Worm (Caenorhabditis elegans) whole organism, late embryonic: Measurements from ENCODE around the gene pqn-48.

ENCODE experiments used
- C08G9.2 ChIP-seq: sonication (generic microtip); optimal IDR thresholded peaks from 2 replicates; lab custom pipeline; 2016; ENCODE audit warnings: mild to moderate bottlenecking, missing genetic modification characterization, moderate library complexity, missing compliant biosample characterization
- F13H6.1 ChIP-seq: sonication (generic microtip); optimal IDR thresholded peaks from 2 replicates; lab custom pipeline; 2016; ENCODE audit warnings: missing genetic modification characterization, missing compliant biosample characterization
- ama-1 ChIP-seq: fragments of 150-350 bp; optimal IDR thresholded peaks from 2 replicates; lab custom pipeline; 2014
- ceh-2 ChIP-seq: sonication (generic microtip); optimal IDR thresholded peaks from 2 replicates; lab custom pipeline; 2016; ENCODE audit warnings: missing genotype, missing genetic modification characterization, missing compliant biosample characterization
- ceh-34 ChIP-seq: sonication (generic microtip); optimal IDR thresholded peaks from 2 replicates; lab custom pipeline; 2016; ENCODE audit warnings: mild to moderate bottlenecking, missing genetic modification characterization, missing compliant biosample characterization
- dmd-4 ChIP-seq: sonication (generic microtip); optimal IDR thresholded peaks from 2 replicates; lab custom pipeline; 2016; ENCODE audit warnings: borderline replicate concordance, missing genetic modification characterization, missing compliant biosample characterization
- elt-2 ChIP-seq: sonication (generic microtip); optimal IDR thresholded peaks from 2 replicates; lab custom pipeline; 2016; ENCODE audit warnings: missing genetic modification reagents, missing genetic modification characterization, missing compliant biosample characterization
- fkh-10 ChIP-seq: fragments of 150-350 bp; optimal IDR thresholded peaks from 2 replicates; lab custom pipeline; 2014; ENCODE audit warnings: missing biosample characterization, missing genetic modification reagents, missing genetic modification characterization
- lim-6 ChIP-seq: sonication (generic microtip); optimal IDR thresholded peaks from 2 replicates; lab custom pipeline; 2016; ENCODE audit warnings: missing genetic modification characterization, missing compliant biosample characterization
- nhr-232 ChIP-seq: sonication (generic microtip); optimal IDR thresholded peaks from 2 replicates; lab custom pipeline; 2016; ENCODE audit warnings: missing genetic modification characterization, missing compliant biosample characterization
- npax-4 ChIP-seq: sonication (generic microtip); optimal IDR thresholded peaks from 2 replicates; lab custom pipeline; 2016; ENCODE audit warnings: missing genetic modification characterization, missing compliant biosample characterization
- pha-4 ChIP-seq: fragments of 150-350 bp; optimal IDR thresholded peaks from 2 replicates; lab custom pipeline; 2018; ENCODE audit warnings: missing biosample characterization, missing genetic modification reagents, missing genetic modification characterization
- tbx-2 ChIP-seq: sonication (generic microtip); optimal IDR thresholded peaks from 2 replicates; lab custom pipeline; 2016; ENCODE audit warnings: missing genetic modification characterization, missing compliant biosample characterization
- unc-86 ChIP-seq: sonication (generic microtip); optimal IDR thresholded peaks from 2 replicates; lab custom pipeline; 2016; ENCODE audit warnings: missing genetic modification characterization, missing compliant biosample characterization

DNA sequence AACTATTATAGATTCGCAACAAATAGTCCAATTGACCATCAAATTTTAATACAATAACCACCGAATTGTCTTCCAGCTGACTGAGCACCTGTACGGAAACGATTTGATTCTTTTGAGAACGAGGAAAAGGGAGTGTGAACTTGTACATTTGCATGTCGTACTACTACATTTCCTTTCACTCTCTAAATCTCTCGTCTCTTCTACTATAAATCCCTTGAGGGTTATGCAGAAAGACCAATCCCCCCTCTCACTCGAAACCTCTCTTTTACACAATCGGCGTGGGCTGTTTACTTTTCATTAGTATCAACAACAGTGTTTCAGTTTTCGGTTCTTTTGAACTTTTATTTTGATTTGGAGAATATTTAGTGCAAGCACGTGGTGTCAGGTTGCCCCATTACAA lies 36.5 kb upstream of the pqn-48 start:
- TF ChIP-seq lim-6 (tag; lab: Kevin White, UChicago) (no peak), fkh-10 (GFP tag; lab: Kevin White, UChicago) (no peak), pha-4 (no peak), C08G9.2 (tag; lab: Kevin White, UChicago) (no peak), F13H6.1 (no peak), nhr-232 (tag; lab: Kevin White, UChicago) (no peak), dmd-4 (tag; lab: Kevin White, UChicago) (no peak), ceh-2 (no peak), unc-86 (tag; lab: Kevin White, UChicago) (no peak), ceh-34 (tag; lab: Kevin White, UChicago) (no peak), npax-4 (tag; lab: Kevin White, UChicago) (no peak), ama-1 (lab: Kevin White, UChicago) (no peak), tbx-2 (no peak), elt-2 (tag; lab: Kevin White, UChicago) (no peak)
